Fruit fly (Drosophila melanogaster) whole organism, embryonic: ENCODE measurements around the gene CG34288.
A peak's percentile ranks its signal among the peaks of the same experiment; 100 is the strongest.

Experiments used
- Abd-B ChIP-seq: fragments of 200-800 bp; sonication (Bioruptor generic); optimal IDR thresholded peaks from 2 replicates; lab custom pipeline; 2018; ENCODE audit warnings: missing biosample characterization, mild to moderate bottlenecking, missing genetic modification characterization, moderate library complexity
- Atf3 ChIP-seq: fragments of 200-800 bp; sonication (Bioruptor generic); optimal IDR thresholded peaks from 3 replicates; lab custom pipeline; 2016; ENCODE audit warnings: missing biosample characterization, missing genetic modification characterization
- BEAF-32 ChIP-seq: fragments of 200-800 bp; sonication (Bioruptor generic); optimal IDR thresholded peaks from 3 replicates; lab custom pipeline; 2017; ENCODE audit warnings: missing biosample characterization, missing genetic modification characterization, mild to moderate bottlenecking, moderate library complexity, missing genetic modification reagents
- Bgb ChIP-seq: fragments of 200-800 bp; sonication (Bioruptor generic); IDR thresholded peaks from 2 replicates; pipeline ENCODE4 v1.3.6; 2022; ENCODE audit warnings: missing biosample characterization, missing genetic modification characterization; ENCODE audit not compliant: partially characterized antibody
- CG1024 ChIP-seq: fragments of 200-800 bp; sonication (Bioruptor generic); IDR thresholded peaks from 2 replicates; pipeline ENCODE4 v1.3.6; 2022; ENCODE audit warnings: missing biosample characterization, missing genetic modification characterization
- CG11085 ChIP-seq: fragments of 200-800 bp; sonication (Bioruptor generic); IDR thresholded peaks from 2 replicates; pipeline ENCODE4 v1.3.6; 2022; ENCODE audit warnings: missing biosample characterization, missing genetic modification characterization
- CG11696 ChIP-seq: fragments of 200-800 bp; sonication (Bioruptor generic); IDR thresholded peaks from 2 replicates; pipeline ENCODE4 v1.3.6; 2022; ENCODE audit warnings: missing biosample characterization, missing genetic modification characterization
- CG12104 ChIP-seq: fragments of 200-800 bp; sonication (Bioruptor generic); optimal IDR thresholded peaks from 3 replicates; lab custom pipeline; 2016; ENCODE audit warnings: missing biosample characterization, missing genetic modification characterization
- CG12769 ChIP-seq: fragments of 200-800 bp; sonication (Bioruptor generic); optimal IDR thresholded peaks from 2 replicates; lab custom pipeline; 2019; ENCODE audit warnings: missing biosample characterization, mild to moderate bottlenecking, missing genetic modification characterization, moderate library complexity
- CG12942 ChIP-seq: fragments of 200-800 bp; sonication (Bioruptor generic); optimal IDR thresholded peaks from 3 replicates; lab custom pipeline; 2016; ENCODE audit warnings: missing biosample characterization, missing genetic modification characterization
- CG14710 ChIP-seq: fragments of 200-800 bp; sonication (Bioruptor generic); optimal IDR thresholded peaks from 3 replicates; lab custom pipeline; 2019; ENCODE audit warnings: missing biosample characterization, mild to moderate bottlenecking, missing genetic modification characterization, moderate library complexity
- CG18619 ChIP-seq: fragments of 200-800 bp; sonication (Bioruptor generic); optimal IDR thresholded peaks from 3 replicates; lab custom pipeline; 2017; ENCODE audit warnings: missing biosample characterization, mild to moderate bottlenecking, missing genetic modification characterization
- CG18764 ChIP-seq: fragments of 200-800 bp; sonication (Bioruptor generic); optimal IDR thresholded peaks from 3 replicates; lab custom pipeline; 2016; ENCODE audit warnings: missing biosample characterization, missing genetic modification characterization
- CG2116 ChIP-seq: fragments of 200-800 bp; sonication (Bioruptor generic); optimal IDR thresholded peaks from 3 replicates; lab custom pipeline; 2018; ENCODE audit warnings: missing biosample characterization, mild to moderate bottlenecking, missing genetic modification characterization
- CG2712 ChIP-seq: fragments of 200-800 bp; optimal IDR thresholded peaks from 3 replicates; lab custom pipeline; 2019; ENCODE audit warnings: missing biosample characterization, mild to moderate bottlenecking, missing genetic modification characterization, moderate library complexity
- CG31365 ChIP-seq: fragments of 200-800 bp; sonication (Bioruptor generic); optimal IDR thresholded peaks from 2 replicates; lab custom pipeline; 2018; ENCODE audit warnings: missing biosample characterization, mild to moderate bottlenecking, missing genetic modification characterization
- CG3163 ChIP-seq: fragments of 200-800 bp; sonication (Bioruptor generic); optimal IDR thresholded peaks from 3 replicates; lab custom pipeline; 2016; ENCODE audit warnings: missing biosample characterization, missing genetic modification characterization
- CG34422 ChIP-seq: fragments of 200-800 bp; sonication (Bioruptor generic); IDR thresholded peaks from 3 replicates; pipeline ENCODE4 v1.3.6; 2022; ENCODE audit warnings: missing biosample characterization, missing genetic modification characterization
- CG4424 ChIP-seq: fragments of 200-800 bp; sonication (Bioruptor generic); optimal IDR thresholded peaks from 3 replicates; lab custom pipeline; 2016; ENCODE audit warnings: missing biosample characterization, missing genetic modification characterization
- CG4854 ChIP-seq: fragments of 200-800 bp; sonication (Bioruptor generic); optimal IDR thresholded peaks from 2 replicates; lab custom pipeline; 2016; ENCODE audit warnings: missing biosample characterization, missing genetic modification characterization, inconsistent platforms
- CG5180 ChIP-seq: fragments of 200-800 bp; sonication (Bioruptor generic); optimal IDR thresholded peaks from 3 replicates; lab custom pipeline; 2017; ENCODE audit warnings: missing biosample characterization, missing genetic modification characterization, mild to moderate bottlenecking, moderate library complexity, missing genetic modification reagents
- CG6272 ChIP-seq: fragments of 200-800 bp; sonication (Bioruptor generic); IDR thresholded peaks from 2 replicates; pipeline ENCODE4 v1.3.6; 2022; ENCODE audit warnings: missing biosample characterization, missing genetic modification characterization
- CG6791 ChIP-seq: fragments of 200-800 bp; sonication (Bioruptor generic); IDR thresholded peaks from 3 replicates; pipeline ENCODE4 v1.3.6; 2022; ENCODE audit warnings: missing biosample characterization, missing genetic modification characterization; ENCODE audit not compliant: partially characterized antibody
- CG7928 ChIP-seq: fragments of 200-800 bp; sonication (Bioruptor generic); optimal IDR thresholded peaks from 2 replicates; lab custom pipeline; 2017; ENCODE audit warnings: missing biosample characterization, mild to moderate bottlenecking, missing genetic modification characterization
- CG9437 ChIP-seq: fragments of 200-800 bp; sonication (Bioruptor generic); optimal IDR thresholded peaks from 2 replicates; lab custom pipeline; 2018; ENCODE audit warnings: missing biosample characterization, mild to moderate bottlenecking, missing genetic modification characterization
- CG9876 ChIP-seq: fragments of 200-800 bp; sonication (Bioruptor generic); optimal IDR thresholded peaks from 2 replicates; lab custom pipeline; 2016; ENCODE audit warnings: missing biosample characterization, missing genetic modification characterization
- Dref ChIP-seq: fragments of 200-800 bp; sonication (Bioruptor generic); IDR thresholded peaks from 2 replicates; pipeline ENCODE4 v1.3.6; 2022; ENCODE audit warnings: missing biosample characterization, missing genetic modification characterization
- HHEX ChIP-seq: fragments of 200-800 bp; sonication (Bioruptor generic); optimal IDR thresholded peaks from 3 replicates; lab custom pipeline; 2017; ENCODE audit warnings: missing biosample characterization, mild to moderate bottlenecking, missing genetic modification characterization, missing genetic modification reagents
- Lim3 ChIP-seq: fragments of 200-800 bp; sonication (Bioruptor generic); IDR thresholded peaks from 2 replicates; pipeline ENCODE4 v1.3.6; 2022; ENCODE audit warnings: missing biosample characterization, missing genetic modification characterization
- Med ChIP-seq: fragments of 200-800 bp; sonication (Bioruptor generic); peaks from one replicate; lab custom pipeline; 2016; ENCODE audit warnings: missing biosample characterization, missing genetic modification characterization, mild to moderate bottlenecking, inconsistent platforms, moderate library complexity
- Ptx1 ChIP-seq: fragments of 200-800 bp; sonication (Bioruptor generic); IDR thresholded peaks from 2 replicates; pipeline ENCODE4 v1.3.6; 2022; ENCODE audit warnings: missing biosample characterization, missing genetic modification characterization
- dimm ChIP-seq: fragments of 200-800 bp; sonication (Bioruptor generic); IDR thresholded peaks from 2 replicates; pipeline ENCODE4 v1.3.6; 2022; ENCODE audit warnings: missing biosample characterization, missing genetic modification characterization
- disco-r ChIP-seq: fragments of 200-800 bp; sonication (Bioruptor generic); optimal IDR thresholded peaks from 2 replicates; lab custom pipeline; 2016; ENCODE audit warnings: missing biosample characterization, missing genetic modification characterization
- emc ChIP-seq: fragments of 200-800 bp; sonication (Bioruptor generic); optimal IDR thresholded peaks from 2 replicates; lab custom pipeline; 2016; ENCODE audit warnings: missing biosample characterization, missing genetic modification characterization
- fd96Cb ChIP-seq: fragments of 200-800 bp; sonication (Bioruptor generic); optimal IDR thresholded peaks from 2 replicates; lab custom pipeline; 2018; ENCODE audit warnings: missing biosample characterization, mild to moderate bottlenecking, missing genetic modification characterization, moderate library complexity
- grau ChIP-seq: fragments of 200-800 bp; optimal IDR thresholded peaks from 3 replicates; lab custom pipeline; 2019; ENCODE audit warnings: missing biosample characterization, mild to moderate bottlenecking, missing genetic modification characterization, moderate library complexity
- gt ChIP-seq: fragments of 200-800 bp; sonication (Bioruptor generic); IDR thresholded peaks from 2 replicates; pipeline ENCODE4 v1.3.6; 2022; ENCODE audit warnings: missing biosample characterization, missing genetic modification characterization
- jigr1 ChIP-seq: fragments of 200-800 bp; sonication (Bioruptor generic); IDR thresholded peaks from 3 replicates; pipeline ENCODE4 v1.3.6; 2022; ENCODE audit warnings: missing biosample characterization, missing genetic modification characterization
- lab ChIP-seq: fragments of 200-800 bp; sonication (Bioruptor generic); optimal IDR thresholded peaks from 3 replicates; lab custom pipeline; 2017; ENCODE audit warnings: missing biosample characterization, missing genetic modification characterization, mild to moderate bottlenecking, moderate library complexity, missing genetic modification reagents
- nau ChIP-seq: fragments of 200-800 bp; sonication (Bioruptor generic); optimal IDR thresholded peaks from 3 replicates; lab custom pipeline; 2017; ENCODE audit warnings: missing biosample characterization, mild to moderate bottlenecking, missing genetic modification characterization, missing genetic modification reagents
- nerfin-1 ChIP-seq: fragments of 200-800 bp; sonication (Bioruptor generic); optimal IDR thresholded peaks from 3 replicates; lab custom pipeline; 2019; ENCODE audit warnings: missing biosample characterization, mild to moderate bottlenecking, missing genetic modification characterization, moderate library complexity
- pb ChIP-seq: fragments of 200-800 bp; sonication (Bioruptor generic); optimal IDR thresholded peaks from 3 replicates; lab custom pipeline; 2016; ENCODE audit warnings: missing biosample characterization, missing genetic modification characterization
- pzg ChIP-seq: fragments of 200-800 bp; sonication (Bioruptor generic); optimal IDR thresholded peaks from 3 replicates; lab custom pipeline; 2018; ENCODE audit warnings: missing biosample characterization, mild to moderate bottlenecking, missing genetic modification characterization, moderate library complexity
- shn ChIP-seq: fragments of 200-800 bp; sonication (Bioruptor generic); optimal IDR thresholded peaks from 3 replicates; lab custom pipeline; 2016; ENCODE audit warnings: missing biosample characterization, missing genetic modification characterization
- sim ChIP-seq: fragments of 200-800 bp; sonication (Bioruptor generic); IDR thresholded peaks from 2 replicates; pipeline ENCODE4 v1.3.6; 2022; ENCODE audit warnings: missing biosample characterization, missing genetic modification characterization
- sna ChIP-seq: fragments of 200-800 bp; sonication (Bioruptor generic); IDR thresholded peaks from 2 replicates; pipeline ENCODE4 v1.3.6; 2022; ENCODE audit warnings: missing biosample characterization, missing genetic modification characterization; ENCODE audit not compliant: partially characterized antibody
- tll ChIP-seq, 2 experiments: fragments of 200-800 bp in 1 of 2; fragments of >200 bp in 1 of 2; sonication (Bioruptor generic) in 1 of 2; optimal IDR thresholded peaks; 2 replicates each; lab custom pipeline; 2017 to 2019; ENCODE audit warnings: missing biosample characterization in 2 of 2, missing genetic modification characterization in 2 of 2, mild to moderate bottlenecking in 1 of 2, moderate library complexity in 1 of 2
- unpg ChIP-seq: fragments of 200-800 bp; sonication (Bioruptor generic); optimal IDR thresholded peaks from 3 replicates; lab custom pipeline; 2018; ENCODE audit warnings: missing biosample characterization, mild to moderate bottlenecking, missing genetic modification characterization, moderate library complexity

The CG34288 gene

dm6 chr3R:22410537-22411360 lies 36.3 kb downstream of the CG34288 start, which contains the start of the genes CG13850 and lqfR (continued):
- peak; percentile 76 for TF ChIP-seq lab (GFP tag; lab: Kevin White, UChicago)
- peak; percentile 78 for TF ChIP-seq CG9876 (GFP tag; lab: Kevin White, UChicago)
- TF ChIP-seq CG6791 (GFP tag; lab: Robert Waterston, UW), result no peak
- no peak for TF ChIP-seq CG31365 (tag; lab: Kevin White, UChicago)
- TF ChIP-seq CG11085, result peak; percentile 40; the same call in 1 of the 2 replicates
- no peak for TF ChIP-seq CG11696 (GFP tag; lab: Robert Waterston, UW)
- TF ChIP-seq BEAF-32 (GFP tag; lab: Kevin White, UChicago), result peak; percentile 51
- no peak for TF ChIP-seq sim (GFP tag; lab: Robert Waterston, UW)
- peak in 1 of 2 experiments; percentile 30 for TF ChIP-seq tll (GFP tag; optimal IDR thresholded peaks at IDR 0.05; lab: Kevin White, UChicago)
- no peak for TF ChIP-seq CG1024
- peak; percentile 36; the same call in 1 of the 2 replicates for TF ChIP-seq Dref
- TF ChIP-seq CG18619, result peak; percentile 77
- TF ChIP-seq pb (GFP tag; lab: Kevin White, UChicago), result peak; percentile 71
- TF ChIP-seq grau (tag; lab: Kevin White, UChicago), result peak; percentile 75
- TF ChIP-seq CG9437, result peak; percentile 72
- no peak for TF ChIP-seq gt
- no peak for TF ChIP-seq dimm (GFP tag; lab: Robert Waterston, UW)
- peak; percentile 84 for TF ChIP-seq CG4424 (GFP tag; lab: Kevin White, UChicago)
- peak; percentile 14; the same call in 1 of the 2 replicates for TF ChIP-seq CG6272 (GFP tag; lab: Robert Waterston, UW)
- peak; percentile 70 for TF ChIP-seq CG12104
- TF ChIP-seq Abd-B (GFP tag; lab: Kevin White, UChicago), result peak; percentile 79
- TF ChIP-seq pzg (GFP tag; lab: Kevin White, UChicago), result peak; percentile 55
- TF ChIP-seq CG34422, result no peak
- no peak for TF ChIP-seq Lim3 (GFP tag; lab: Robert Waterston, UW)
- peak; percentile 22 for TF ChIP-seq CG7928 (GFP tag; lab: Kevin White, UChicago)
- TF ChIP-seq CG12769 (tag; lab: Kevin White, UChicago), result no peak
- no peak for TF ChIP-seq jigr1 (GFP tag; lab: Robert Waterston, UW)
- peak; percentile 77 for TF ChIP-seq Ptx1 (GFP tag; lab: Robert Waterston, UW)
- TF ChIP-seq CG2712 (tag; lab: Kevin White, UChicago), result peak; percentile 43
- TF ChIP-seq Med, result peak; percentile 96
- TF ChIP-seq Atf3 (GFP tag; lab: Kevin White, UChicago), result peak; percentile 37
- TF ChIP-seq shn (GFP tag; lab: Kevin White, UChicago), result peak; percentile 83
- TF ChIP-seq Bgb, result no peak
- TF ChIP-seq CG12942, result peak; percentile 77
- peak; percentile 33 for TF ChIP-seq nerfin-1
- TF ChIP-seq CG18764 (GFP tag; lab: Kevin White, UChicago), result peak; percentile 66
- TF ChIP-seq unpg (GFP tag; lab: Kevin White, UChicago), result no peak
- TF ChIP-seq HHEX (GFP tag; lab: Kevin White, UChicago), result peak; percentile 56
- TF ChIP-seq CG14710 (tag; lab: Kevin White, UChicago), result peak; percentile 84
- TF ChIP-seq CG2116, result peak; percentile 61
- TF ChIP-seq CG4854 (GFP tag; lab: Kevin White, UChicago), result peak; percentile 79
- peak; percentile 54 for TF ChIP-seq emc (GFP tag; lab: Kevin White, UChicago)
- peak; percentile 58 for TF ChIP-seq fd96Cb (tag; lab: Kevin White, UChicago)
- TF ChIP-seq sna (GFP tag; lab: Robert Waterston, UW), result no peak
- no peak for TF ChIP-seq disco-r
- TF ChIP-seq nau (GFP tag; lab: Kevin White, UChicago), result no peak
- peak; percentile 59 for TF ChIP-seq CG3163 (GFP tag; lab: Kevin White, UChicago)
- no peak for TF ChIP-seq CG5180 (GFP tag; lab: Kevin White, UChicago)
